Worm (Caenorhabditis elegans) whole organism, L1 larva: ENCODE data around the gene twk-12.

ENCODE experiments used
- C04F5.9 ChIP-seq: sonication (generic microtip); optimal IDR thresholded peaks from 2 replicates; lab custom pipeline; 2016; ENCODE audit warnings: missing genetic modification characterization, missing compliant biosample characterization
- aha-1 ChIP-seq: fragments of 150-350 bp; optimal IDR thresholded peaks from 2 replicates; lab custom pipeline; 2014; ENCODE audit warnings: missing biosample characterization, missing genetic modification characterization
- alr-1 ChIP-seq: fragments of 200-800 bp; sonication (Bioruptor generic); optimal IDR thresholded peaks from 2 replicates; lab custom pipeline; 2018; ENCODE audit warnings: borderline replicate concordance, mild to moderate bottlenecking, missing genetic modification characterization, missing compliant biosample characterization
- blmp-1 ChIP-seq: fragments of 150-350 bp; optimal IDR thresholded peaks from 2 replicates; lab custom pipeline; 2014; ENCODE audit warnings: missing biosample characterization, missing genetic modification characterization
- ceh-63 ChIP-seq: fragments of 200-800 bp; sonication (Bioruptor generic); optimal IDR thresholded peaks from 2 replicates; lab custom pipeline; 2018; ENCODE audit warnings: mild to moderate bottlenecking, missing genetic modification characterization, missing compliant biosample characterization
- ceh-90 ChIP-seq: sonication (generic microtip); optimal IDR thresholded peaks from 2 replicates; lab custom pipeline; 2016; ENCODE audit warnings: missing genetic modification characterization, missing compliant biosample characterization
- ces-1 ChIP-seq: fragments of 150-350 bp; optimal IDR thresholded peaks from 2 replicates; lab custom pipeline; 2014; ENCODE audit warnings: missing biosample characterization, missing genetic modification reagents, missing genetic modification characterization
- efl-1 ChIP-seq, 4 experiments: fragments of 150-350 bp; optimal IDR thresholded peaks in 3 of 4; peaks in 1 of 4; 1 replicate in 1 of 4; 2 replicates in 3 of 4; lab custom pipeline; 2014; ENCODE audit warnings: missing biosample characterization in 2 of 4, missing genetic modification characterization in 2 of 4, missing genetic modification reagents in 2 of 4
- egl-27 ChIP-seq, 2 experiments: fragments of 150-350 bp in 1 of 2; sonication (generic microtip); optimal IDR thresholded peaks; 3 replicates each; lab custom pipeline; 2017 to 2018; ENCODE audit warnings: missing biosample characterization in 2 of 2, missing genetic modification characterization in 2 of 2, missing genetic modification reagents in 2 of 2
- elt-2 ChIP-seq: sonication (generic microtip); optimal IDR thresholded peaks from 2 replicates; lab custom pipeline; 2016; ENCODE audit warnings: missing genetic modification characterization, mild to moderate bottlenecking, inconsistent platforms, missing compliant biosample characterization, missing genetic modification reagents
- elt-3 ChIP-seq, 6 experiments: fragments of 150-350 bp in 1 of 6; sonication (generic microtip); optimal IDR thresholded peaks; 2 replicates each; lab custom pipeline; 2017 to 2018; ENCODE audit warnings: missing biosample characterization in 6 of 6, missing genetic modification characterization in 6 of 6, inconsistent platforms in 1 of 6
- ets-5 ChIP-seq: fragments of 200-800 bp; sonication (Bioruptor generic); IDR thresholded peaks from 2 replicates; pipeline ENCODE4 v1.3.6; 2022; ENCODE audit warnings: missing genetic modification characterization, missing compliant biosample characterization
- fos-1 ChIP-seq: fragments of 150-350 bp; optimal IDR thresholded peaks from 2 replicates; lab custom pipeline; 2014; ENCODE audit warnings: missing biosample characterization, missing genetic modification characterization
- grh-1 ChIP-seq: fragments of 200-800 bp; sonication (Bioruptor generic); IDR thresholded peaks from 2 replicates; pipeline ENCODE4 v1.3.6; 2022; ENCODE audit warnings: missing genetic modification reagents, missing genetic modification characterization, missing compliant biosample characterization
- hlh-17 ChIP-seq: fragments of 200-800 bp; sonication (Bioruptor generic); optimal IDR thresholded peaks from 2 replicates; lab custom pipeline; 2018; ENCODE audit warnings: missing genetic modification characterization, mild to moderate bottlenecking, missing compliant biosample characterization, moderate library complexity, borderline replicate concordance
- hlh-4 ChIP-seq: sonication (generic microtip); optimal IDR thresholded peaks from 2 replicates; lab custom pipeline; 2016; ENCODE audit warnings: mild to moderate bottlenecking, missing genetic modification characterization, missing compliant biosample characterization
- jun-1 ChIP-seq: fragments of 150-350 bp; optimal IDR thresholded peaks from 2 replicates; lab custom pipeline; 2014; ENCODE audit warnings: missing biosample characterization, missing genetic modification reagents, missing genetic modification characterization
- lin-13 ChIP-seq: fragments of 150-350 bp; optimal IDR thresholded peaks from 2 replicates; lab custom pipeline; 2014; ENCODE audit warnings: missing biosample characterization, missing genetic modification reagents, missing genetic modification characterization
- lin-15B ChIP-seq: fragments of 150-350 bp; sonication (generic microtip); optimal IDR thresholded peaks from 3 replicates; lab custom pipeline; 2014; ENCODE audit warnings: missing biosample characterization, missing genetic modification characterization
- lin-35 ChIP-seq, 2 experiments: fragments of 150-350 bp; optimal IDR thresholded peaks; 2 replicates each; lab custom pipeline; 2014; ENCODE audit warnings: missing biosample characterization in 2 of 2, missing genetic modification characterization in 2 of 2, missing genetic modification reagents in 2 of 2
- lin-39 ChIP-seq: fragments of 150-350 bp; optimal IDR thresholded peaks from 2 replicates; lab custom pipeline; 2014; ENCODE audit warnings: missing biosample characterization, missing genetic modification reagents, missing genetic modification characterization
- mab-9 ChIP-seq: fragments of 200-800 bp; sonication (Bioruptor generic); IDR thresholded peaks from 2 replicates; pipeline ENCODE4 v1.3.6; 2022; ENCODE audit warnings: missing genetic modification reagents, missing genetic modification characterization, missing compliant biosample characterization
- mdl-1 ChIP-seq, 2 experiments: fragments of 150-350 bp; optimal IDR thresholded peaks; 2 replicates each; lab custom pipeline; 2014 to 2017; ENCODE audit warnings: missing biosample characterization in 2 of 2, missing genetic modification characterization in 2 of 2, inconsistent platforms in 1 of 2
- mef-2 ChIP-seq: fragments of 150-350 bp; optimal IDR thresholded peaks from 2 replicates; lab custom pipeline; 2014; ENCODE audit warnings: missing biosample characterization, missing genetic modification characterization
- mep-1 ChIP-seq: fragments of 150-350 bp; optimal IDR thresholded peaks from 2 replicates; lab custom pipeline; 2014; ENCODE audit warnings: missing biosample characterization, missing genetic modification characterization
- nhr-28 ChIP-seq: fragments of 150-350 bp; optimal IDR thresholded peaks from 2 replicates; lab custom pipeline; 2014; ENCODE audit warnings: missing biosample characterization, missing genetic modification characterization
- nhr-77 ChIP-seq: fragments of 150-350 bp; optimal IDR thresholded peaks from 2 replicates; lab custom pipeline; 2014; ENCODE audit warnings: missing biosample characterization, missing genetic modification characterization
- nhr-85 ChIP-seq: sonication (generic microtip); peaks from one replicate; lab custom pipeline; 2016; ENCODE audit warnings: missing genetic modification characterization, inconsistent platforms, missing compliant biosample characterization
- pax-3 ChIP-seq: fragments of 200-800 bp; sonication (Bioruptor generic); optimal IDR thresholded peaks from 2 replicates; lab custom pipeline; 2018; ENCODE audit warnings: mild to moderate bottlenecking, missing genetic modification characterization, moderate library complexity, missing compliant biosample characterization
- skn-1 ChIP-seq: fragments of 150-350 bp; optimal IDR thresholded peaks from 2 replicates; lab custom pipeline; 2014; ENCODE audit warnings: missing biosample characterization, missing genetic modification characterization
- snpc-4 ChIP-seq: fragments of 150-350 bp; optimal IDR thresholded peaks from 2 replicates; lab custom pipeline; 2014; ENCODE audit warnings: missing biosample characterization, missing genetic modification characterization
- snu-23 ChIP-seq: sonication (generic microtip); optimal IDR thresholded peaks from 2 replicates; lab custom pipeline; 2016; ENCODE audit warnings: missing genetic modification characterization, missing compliant biosample characterization
- sptf-1 ChIP-seq: fragments of 150-350 bp; optimal IDR thresholded peaks from 2 replicates; lab custom pipeline; 2014; ENCODE audit warnings: missing biosample characterization, missing genetic modification characterization
- swsn-7 ChIP-seq: sonication (generic microtip); optimal IDR thresholded peaks from 2 replicates; lab custom pipeline; 2016; ENCODE audit warnings: missing genetic modification characterization, missing compliant biosample characterization
- tbx-2 ChIP-seq: sonication (generic microtip); optimal IDR thresholded peaks from 2 replicates; lab custom pipeline; 2016; ENCODE audit warnings: missing genetic modification characterization, missing compliant biosample characterization
- tlp-1 ChIP-seq: fragments of 150-350 bp; optimal IDR thresholded peaks from 2 replicates; lab custom pipeline; 2014; ENCODE audit warnings: missing biosample characterization, missing genetic modification characterization
- unc-86 ChIP-seq: sonication (generic microtip); optimal IDR thresholded peaks from 2 replicates; lab custom pipeline; 2016; ENCODE audit warnings: missing genetic modification characterization, missing compliant biosample characterization
- vab-15 ChIP-seq: sonication (generic microtip); optimal IDR thresholded peaks from 2 replicates; lab custom pipeline; 2017; ENCODE audit warnings: missing genotype, mild to moderate bottlenecking, missing genetic modification characterization, missing compliant biosample characterization
- xbp-1 ChIP-seq: sonication (generic microtip); optimal IDR thresholded peaks from 2 replicates; lab custom pipeline; 2016; ENCODE audit warnings: missing genetic modification characterization, missing compliant biosample characterization
- zip-4 ChIP-seq: fragments of 200-800 bp; sonication (Bioruptor generic); optimal IDR thresholded peaks from 2 replicates; lab custom pipeline; 2018; ENCODE audit warnings: mild to moderate bottlenecking, missing genetic modification characterization, moderate library complexity, missing compliant biosample characterization
- ztf-11 ChIP-seq, 2 experiments: sonication (generic microtip); optimal IDR thresholded peaks; 2 replicates each; lab custom pipeline; 2016 to 2017; ENCODE audit warnings: missing genetic modification characterization in 2 of 2, missing biosample characterization in 1 of 2, missing compliant biosample characterization in 1 of 2

twk-12 gene

DNA sequence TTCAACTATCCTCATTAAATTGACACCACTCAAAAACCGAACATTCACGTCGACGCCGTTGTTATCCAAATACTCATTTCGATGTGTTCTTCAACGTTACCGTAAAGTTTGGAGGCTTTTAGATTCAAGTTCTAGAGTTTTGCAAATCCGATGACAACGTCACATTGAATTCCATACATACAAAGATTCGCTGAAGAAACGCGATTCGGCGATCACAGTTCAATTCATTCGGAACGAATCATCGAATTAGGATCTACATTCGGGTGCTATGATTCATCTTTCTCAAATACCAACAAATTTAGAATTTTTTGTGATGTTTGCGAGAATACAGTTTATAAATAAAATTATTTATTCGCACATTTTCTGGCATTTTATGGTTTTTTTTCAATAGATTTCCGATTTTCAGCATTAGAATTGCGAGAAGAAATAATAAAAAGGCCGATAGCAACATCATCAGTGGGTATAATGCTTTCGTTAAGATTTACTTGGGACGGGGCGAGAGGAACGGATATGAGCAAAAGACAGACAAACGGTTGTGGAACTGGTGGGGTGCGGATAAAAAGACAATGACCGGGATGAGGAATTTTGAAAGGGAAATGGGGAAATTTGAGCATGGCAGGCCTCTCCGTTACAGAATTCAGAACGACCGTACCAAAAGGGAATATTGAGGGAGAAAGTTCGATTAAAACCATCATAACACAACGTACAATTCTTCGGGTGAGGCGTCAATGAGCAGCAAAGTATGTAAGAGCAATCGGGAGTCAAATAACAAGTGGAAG, 44.6 kb downstream of the twk-12 start (continued):
- no peak for TF ChIP-seq nhr-77 (tag; lab: Kevin White, UChicago)
- TF ChIP-seq alr-1 (tag; lab: Kevin White, UChicago): no peak
- TF ChIP-seq ets-5 (GFP tag; lab: Robert Waterston, UW): no peak
- no peak for TF ChIP-seq xbp-1 (tag; lab: Kevin White, UChicago)
- TF ChIP-seq unc-86 (tag; lab: Kevin White, UChicago): no peak
- no peak for TF ChIP-seq swsn-7 (tag; lab: Kevin White, UChicago)
- TF ChIP-seq tbx-2 (tag; lab: Kevin White, UChicago): peak; percentile 39
- TF ChIP-seq snpc-4 (tag; lab: Kevin White, UChicago): no peak
- TF ChIP-seq aha-1 (tag; lab: Kevin White, UChicago): no peak
- peak; percentile 3 to 6 for TF ChIP-seq efl-1 (optimal IDR thresholded peaks at IDR 0.05; lab: Kevin White, UChicago)
- peak in 1 of 2 experiments; percentile 73 for TF ChIP-seq efl-1 (GFP tag; optimal IDR thresholded peaks at IDR 0.05 in 1 of 2; lab: Kevin White, UChicago)
- TF ChIP-seq lin-13 (GFP tag; lab: Kevin White, UChicago): no peak
- TF ChIP-seq egl-27 (tag; optimal IDR thresholded peaks at IDR 0.05; lab: Kevin White, UChicago): no peak
- peak in 1 of 2 experiments; percentile 39 for TF ChIP-seq lin-35 (GFP tag; optimal IDR thresholded peaks at IDR 0.05; lab: Kevin White, UChicago)
- TF ChIP-seq grh-1: no peak
- TF ChIP-seq hlh-4 (tag; lab: Kevin White, UChicago): no peak
- no peak for TF ChIP-seq C04F5.9 (tag; lab: Kevin White, UChicago)
- TF ChIP-seq ceh-90 (tag; lab: Kevin White, UChicago): no peak
- TF ChIP-seq ces-1: no peak
- TF ChIP-seq tlp-1 (tag; lab: Kevin White, UChicago): no peak
- peak in 1 of 6 experiments; percentile 10 for TF ChIP-seq elt-3 (tag; optimal IDR thresholded peaks at IDR 0.05; lab: Kevin White, UChicago)
- TF ChIP-seq lin-39 (tag; lab: Kevin White, UChicago): no peak
- TF ChIP-seq mab-9 (GFP tag; lab: Robert Waterston, UW): no peak
- TF ChIP-seq mef-2 (tag; lab: Kevin White, UChicago): no peak
- no peak for TF ChIP-seq ceh-63 (GFP tag; lab: Kevin White, UChicago)
- no peak for TF ChIP-seq fos-1 (tag; lab: Kevin White, UChicago)
- TF ChIP-seq jun-1 (tag; lab: Kevin White, UChicago): peak; percentile 4
- TF ChIP-seq vab-15 (tag; lab: Kevin White, UChicago): no peak
- no peak for TF ChIP-seq nhr-28 (tag; lab: Kevin White, UChicago)
- no peak for TF ChIP-seq lin-15B (tag; lab: Kevin White, UChicago)
- TF ChIP-seq mep-1 (tag; lab: Kevin White, UChicago): peak; percentile 0
- TF ChIP-seq ztf-11 (tag; optimal IDR thresholded peaks at IDR 0.05; lab: Kevin White, UChicago): no peak
- TF ChIP-seq skn-1: no peak
- no peak for TF ChIP-seq elt-2 (tag; lab: Kevin White, UChicago)
- TF ChIP-seq sptf-1 (tag; lab: Kevin White, UChicago): no peak
- TF ChIP-seq zip-4 (GFP tag; lab: Kevin White, UChicago): no peak
- peak; percentile 5 for TF ChIP-seq snu-23 (GFP tag; lab: Kevin White, UChicago)
- TF ChIP-seq blmp-1 (tag; lab: Kevin White, UChicago): peak; percentile 56
- peak in 1 of 2 experiments; percentile 28 for TF ChIP-seq mdl-1 (tag; optimal IDR thresholded peaks at IDR 0.05; lab: Kevin White, UChicago)
- peak; percentile 64 for TF ChIP-seq nhr-85 (tag; lab: Kevin White, UChicago)
- no peak for TF ChIP-seq pax-3
- no peak for TF ChIP-seq hlh-17 (GFP tag; lab: Kevin White, UChicago)
- TF ChIP-seq, all 84 proteins: peak for 17

DNA sequence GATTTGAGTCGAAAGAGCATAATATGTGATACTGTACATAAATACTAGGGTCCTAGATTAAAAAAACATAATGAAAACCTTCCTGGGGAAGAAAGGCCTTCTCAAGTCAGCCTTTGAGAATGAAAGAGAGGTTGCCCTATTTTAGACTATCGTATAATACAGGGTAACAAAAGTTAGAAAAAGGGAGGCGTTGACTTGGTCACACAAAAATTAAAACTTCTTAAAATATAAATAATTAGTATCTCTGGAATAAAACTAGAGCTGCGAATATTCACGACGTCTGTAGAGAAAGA, 45.2 kb downstream of the twk-12 start:
- no peak for TF ChIP-seq efl-1 (optimal IDR thresholded peaks at IDR 0.05; lab: Kevin White, UChicago)
- peak in 1 of 2 experiments; percentile 84 for TF ChIP-seq efl-1 (GFP tag; optimal IDR thresholded peaks at IDR 0.05 in 1 of 2; lab: Kevin White, UChicago)
- TF ChIP-seq grh-1: no peak
- TF ChIP-seq, all 84 proteins: peak for 1
